Fruit fly (Drosophila melanogaster): ENCODE data around the gene COX7A.

DNA sequence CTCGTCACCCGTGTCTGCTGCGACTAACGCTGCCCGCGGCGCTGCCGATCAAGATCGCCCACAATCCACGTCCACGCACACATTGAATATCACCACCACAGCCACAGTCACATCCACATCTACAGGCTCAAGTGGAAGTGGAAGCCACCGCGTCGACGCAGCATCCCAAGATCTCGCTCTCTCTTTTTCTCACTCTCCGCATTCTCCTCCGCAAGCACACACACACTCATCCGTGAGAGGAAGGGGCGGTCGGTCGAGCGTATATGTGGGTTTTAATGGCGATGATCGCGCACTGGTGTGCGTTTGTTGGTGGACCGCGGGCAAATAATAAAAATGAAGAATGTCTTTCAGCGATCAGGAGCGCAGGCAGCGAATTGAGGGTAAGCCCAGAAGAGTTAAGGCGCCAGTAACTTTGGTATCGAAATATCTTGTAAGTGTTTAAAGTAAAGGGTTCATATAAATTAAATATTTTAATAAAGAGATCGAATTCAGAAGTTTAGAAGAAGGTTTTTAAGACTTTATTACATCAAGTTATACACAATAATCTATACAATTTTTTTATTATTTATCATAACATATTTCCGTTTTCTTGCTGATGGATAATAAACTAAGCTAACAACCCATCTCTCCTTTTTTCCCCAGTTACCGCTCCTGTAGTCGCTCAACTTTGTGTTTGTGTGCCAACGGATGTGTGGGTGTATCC is 6.9 kb downstream of the COX7A start, which contains the start of gene Poxm:
- TF ChIP-seq usp (GFP tag; optimal IDR thresholded peaks at IDR 0.05) = no peak
- peak; percentile 58 for TF ChIP-seq CG8478 (optimal IDR thresholded peaks at IDR 0.05)
